Fruit fly (Drosophila melanogaster) whole organism, prepupa: ENCODE measurements around the gene RpLP1.

Experiments
- Blimp-1 ChIP-seq: fragments of 200-800 bp; sonication (Bioruptor generic); optimal IDR thresholded peaks from 3 replicates; lab custom pipeline; 2017; ENCODE audit warnings: missing biosample characterization, missing genetic modification characterization, mild to moderate bottlenecking, moderate library complexity, missing genetic modification reagents
- CG10631 ChIP-seq: fragments of 200-800 bp; sonication (Bioruptor generic); optimal IDR thresholded peaks from 2 replicates; lab custom pipeline; 2016; ENCODE audit warnings: missing biosample characterization, missing genetic modification characterization
- CG10669 ChIP-seq: fragments of 200-800 bp; sonication (Bioruptor generic); optimal IDR thresholded peaks from 3 replicates; lab custom pipeline; 2018; ENCODE audit warnings: missing biosample characterization, mild to moderate bottlenecking, missing genetic modification characterization, moderate library complexity
- CG11294 ChIP-seq: fragments of 200-800 bp; sonication (Bioruptor generic); IDR thresholded peaks from 2 replicates; pipeline ENCODE4 v1.3.6; 2022; ENCODE audit warnings: missing biosample characterization, missing genetic modification characterization
- CG11902 ChIP-seq: fragments of 200-800 bp; sonication (Bioruptor generic); optimal IDR thresholded peaks from 3 replicates; lab custom pipeline; 2016; ENCODE audit warnings: missing biosample characterization, missing genetic modification characterization
- CG15336 ChIP-seq: fragments of 200-800 bp; sonication (Bioruptor generic); IDR thresholded peaks from 2 replicates; pipeline ENCODE4 v1.3.6; 2022; ENCODE audit warnings: missing biosample characterization, missing genetic modification characterization
- CG1621 ChIP-seq: fragments of 200-800 bp; sonication (Bioruptor generic); optimal IDR thresholded peaks from 3 replicates; lab custom pipeline; 2018; ENCODE audit warnings: missing biosample characterization, mild to moderate bottlenecking, missing genetic modification characterization
- CG16779 ChIP-seq: fragments of 200-800 bp; sonication (Bioruptor generic); optimal IDR thresholded peaks from 3 replicates; lab custom pipeline; 2017; ENCODE audit warnings: missing biosample characterization, mild to moderate bottlenecking, missing genetic modification characterization
- CG3032 ChIP-seq: fragments of 200-800 bp; optimal IDR thresholded peaks from 2 replicates; lab custom pipeline; 2019; ENCODE audit warnings: missing biosample characterization, mild to moderate bottlenecking, missing genetic modification characterization, moderate library complexity
- CG31627 ChIP-seq: fragments of 200-800 bp; sonication (Bioruptor generic); optimal IDR thresholded peaks from 3 replicates; lab custom pipeline; 2016; ENCODE audit warnings: missing biosample characterization, missing genetic modification characterization
- CG32006 ChIP-seq: fragments of 200-800 bp; sonication (Bioruptor generic); optimal IDR thresholded peaks from 3 replicates; lab custom pipeline; 2017; ENCODE audit warnings: missing biosample characterization, mild to moderate bottlenecking, missing genetic modification characterization
- CG34406 ChIP-seq: fragments of 200-800 bp; sonication (Bioruptor generic); optimal IDR thresholded peaks from 3 replicates; lab custom pipeline; 2016; ENCODE audit warnings: missing biosample characterization, missing genetic modification characterization
- CG4318 ChIP-seq: fragments of 200-800 bp; sonication (Bioruptor generic); optimal IDR thresholded peaks from 3 replicates; lab custom pipeline; 2017; ENCODE audit warnings: missing biosample characterization, mild to moderate bottlenecking, missing genetic modification characterization
- CG6276 ChIP-seq: fragments of 200-800 bp; sonication (Bioruptor generic); optimal IDR thresholded peaks from 2 replicates; lab custom pipeline; 2017; ENCODE audit warnings: missing biosample characterization, mild to moderate bottlenecking, missing genetic modification characterization
- CG6792 ChIP-seq: fragments of 200-800 bp; sonication (Bioruptor generic); optimal IDR thresholded peaks from 3 replicates; lab custom pipeline; 2016; ENCODE audit warnings: missing biosample characterization, missing genetic modification characterization
- CG6854 ChIP-seq: fragments of 200-800 bp; sonication (Bioruptor generic); optimal IDR thresholded peaks from 2 replicates; lab custom pipeline; 2017; ENCODE audit warnings: missing biosample characterization, mild to moderate bottlenecking, missing genetic modification characterization
- CG7368 ChIP-seq: fragments of 200-800 bp; sonication (Bioruptor generic); optimal IDR thresholded peaks from 3 replicates; lab custom pipeline; 2016; ENCODE audit warnings: missing biosample characterization, missing genetic modification characterization
- CG8119 ChIP-seq: fragments of 200-800 bp; sonication (Bioruptor generic); IDR thresholded peaks from 3 replicates; pipeline ENCODE4 v1.3.6; 2022; ENCODE audit warnings: missing biosample characterization, missing genetic modification characterization
- CG8632 ChIP-seq: fragments of 200-800 bp; sonication (Bioruptor generic); optimal IDR thresholded peaks from 3 replicates; lab custom pipeline; 2016; ENCODE audit warnings: missing biosample characterization, missing genetic modification characterization
- CG9139 ChIP-seq: fragments of 200-800 bp; sonication (Bioruptor generic); optimal IDR thresholded peaks from 3 replicates; lab custom pipeline; 2017; ENCODE audit warnings: missing biosample characterization, mild to moderate bottlenecking, missing genetic modification characterization
- Eip75B ChIP-seq: fragments of 200-800 bp; sonication (Bioruptor generic); optimal IDR thresholded peaks from 3 replicates; lab custom pipeline; 2016; ENCODE audit warnings: missing biosample characterization, missing genetic modification characterization
- Eip78C ChIP-seq: fragments of 200-800 bp; sonication (Bioruptor generic); peaks from one replicate; lab custom pipeline; 2016; ENCODE audit warnings: missing biosample characterization, missing genetic modification characterization
- Eip93F ChIP-seq: fragments of 200-800 bp; sonication (Bioruptor generic); optimal IDR thresholded peaks from 2 replicates; lab custom pipeline; 2016; ENCODE audit warnings: missing biosample characterization, mild to moderate bottlenecking, missing genetic modification characterization
- Ets21C ChIP-seq: fragments of 200-800 bp; sonication (Bioruptor generic); optimal IDR thresholded peaks from 3 replicates; lab custom pipeline; 2016; ENCODE audit warnings: missing biosample characterization, missing genetic modification characterization
- Ets96B ChIP-seq: fragments of 200-800 bp; optimal IDR thresholded peaks from 2 replicates; lab custom pipeline; 2019; ENCODE audit warnings: missing biosample characterization, mild to moderate bottlenecking, missing genetic modification characterization, moderate library complexity
- Hr38 ChIP-seq: sonication (Bioruptor generic); optimal IDR thresholded peaks from 2 replicates; lab custom pipeline; 2016; ENCODE audit warnings: missing biosample characterization, missing genetic modification characterization
- Hr39 ChIP-seq: fragments of 200-800 bp; sonication (Bioruptor generic); optimal IDR thresholded peaks from 2 replicates; lab custom pipeline; 2016; ENCODE audit warnings: missing biosample characterization, missing genetic modification characterization
- Hr4 ChIP-seq: fragments of 200-800 bp; sonication (Bioruptor generic); optimal IDR thresholded peaks from 3 replicates; lab custom pipeline; 2016; ENCODE audit warnings: missing biosample characterization, missing genetic modification characterization
- Lpt ChIP-seq: fragments of 200-800 bp; sonication (Bioruptor generic); optimal IDR thresholded peaks from 3 replicates; lab custom pipeline; 2016; ENCODE audit warnings: missing biosample characterization, missing genetic modification characterization
- Met ChIP-seq: fragments of 200-800 bp; sonication (Bioruptor generic); optimal IDR thresholded peaks from 3 replicates; lab custom pipeline; 2016; ENCODE audit warnings: missing biosample characterization, missing genetic modification characterization
- OdsH ChIP-seq: fragments of 200-800 bp; sonication (Bioruptor generic); optimal IDR thresholded peaks from 3 replicates; lab custom pipeline; 2016; ENCODE audit warnings: missing biosample characterization, missing genetic modification characterization
- Smox ChIP-seq: fragments of 200-800 bp; sonication (Bioruptor generic); optimal IDR thresholded peaks from 3 replicates; lab custom pipeline; 2016; ENCODE audit warnings: missing biosample characterization, missing genetic modification characterization
- Sox102F ChIP-seq: fragments of 200-800 bp; sonication (Bioruptor generic); optimal IDR thresholded peaks from 2 replicates; lab custom pipeline; 2016; ENCODE audit warnings: missing biosample characterization, mild to moderate bottlenecking, missing genetic modification characterization
- Sox14 ChIP-seq: fragments of 200-800 bp; sonication (Bioruptor generic); optimal IDR thresholded peaks from 3 replicates; lab custom pipeline; 2016; ENCODE audit warnings: missing biosample characterization, missing genetic modification characterization
- achi ChIP-seq: fragments of 200-800 bp; sonication (Bioruptor generic); optimal IDR thresholded peaks from 3 replicates; lab custom pipeline; 2016; ENCODE audit warnings: missing biosample characterization, missing genetic modification characterization
- acj6 ChIP-seq: fragments of 200-800 bp; sonication (Bioruptor generic); optimal IDR thresholded peaks from 3 replicates; lab custom pipeline; 2016; ENCODE audit warnings: missing biosample characterization, missing genetic modification characterization
- dac ChIP-seq: fragments of 200-800 bp; sonication (Bioruptor generic); optimal IDR thresholded peaks from 2 replicates; lab custom pipeline; 2017; ENCODE audit warnings: missing biosample characterization, mild to moderate bottlenecking, missing genetic modification characterization
- dsx ChIP-seq: fragments of 200-800 bp; optimal IDR thresholded peaks from 3 replicates; lab custom pipeline; 2019; ENCODE audit warnings: missing biosample characterization, mild to moderate bottlenecking, missing genetic modification characterization, moderate library complexity; ENCODE audit not compliant: poor library complexity, severe bottlenecking
- eg ChIP-seq: fragments of 200-800 bp; sonication (Bioruptor generic); IDR thresholded peaks from 3 replicates; pipeline ENCODE4 v1.3.6; 2022; ENCODE audit warnings: missing biosample characterization, missing genetic modification characterization
- fd59A ChIP-seq: fragments of 200-800 bp; sonication (Bioruptor generic); optimal IDR thresholded peaks from 2 replicates; lab custom pipeline; 2017; ENCODE audit warnings: missing biosample characterization, mild to moderate bottlenecking, missing genetic modification characterization, missing genetic modification reagents
- fd85E ChIP-seq: fragments of 200-800 bp; sonication (Bioruptor generic); optimal IDR thresholded peaks from 3 replicates; lab custom pipeline; 2016; ENCODE audit warnings: missing biosample characterization, missing genetic modification characterization
- fkh ChIP-seq: fragments of 200-800 bp; sonication (Bioruptor generic); optimal IDR thresholded peaks from 3 replicates; lab custom pipeline; 2017; ENCODE audit warnings: missing biosample characterization, mild to moderate bottlenecking, missing genetic modification characterization, moderate library complexity
- lz ChIP-seq: fragments of 200-800 bp; sonication (Bioruptor generic); optimal IDR thresholded peaks from 3 replicates; lab custom pipeline; 2016; ENCODE audit warnings: missing biosample characterization, missing genetic modification characterization
- net ChIP-seq: fragments of 200-800 bp; sonication (Bioruptor generic); optimal IDR thresholded peaks from 3 replicates; lab custom pipeline; 2016; ENCODE audit warnings: missing biosample characterization, missing genetic modification characterization
- pdm3 ChIP-seq: fragments of 200-800 bp; sonication (Bioruptor generic); optimal IDR thresholded peaks from 3 replicates; lab custom pipeline; 2016; ENCODE audit warnings: missing biosample characterization, missing genetic modification characterization
- salr ChIP-seq, 2 experiments: fragments of 200-800 bp; sonication (Bioruptor generic); optimal IDR thresholded peaks; 3 replicates each; lab custom pipeline; 2016 to 2018; ENCODE audit warnings: missing biosample characterization in 2 of 2, missing genetic modification characterization in 2 of 2, mild to moderate bottlenecking in 1 of 2
- spab ChIP-seq: fragments of 200-800 bp; sonication (Bioruptor generic); optimal IDR thresholded peaks from 2 replicates; lab custom pipeline; 2017; ENCODE audit warnings: missing biosample characterization, mild to moderate bottlenecking, missing genetic modification characterization, missing genetic modification reagents
- ss ChIP-seq, 2 experiments: fragments of 200-800 bp; sonication (Bioruptor generic); optimal IDR thresholded peaks; 2 replicates in 1 of 2; 3 replicates in 1 of 2; lab custom pipeline; 2017 to 2018; ENCODE audit warnings: mild to moderate bottlenecking in 2 of 2, missing biosample characterization in 2 of 2, missing genetic modification characterization in 2 of 2, moderate library complexity in 1 of 2
- svp ChIP-seq: fragments of 200-800 bp; sonication (Bioruptor generic); peaks from one replicate; lab custom pipeline; 2016; ENCODE audit warnings: missing biosample characterization, missing genetic modification characterization
- topi ChIP-seq: fragments of 200-800 bp; sonication (Bioruptor generic); optimal IDR thresholded peaks from 3 replicates; lab custom pipeline; 2016; ENCODE audit warnings: missing biosample characterization, missing genetic modification characterization
- vri ChIP-seq: fragments of 200-800 bp; sonication (Bioruptor generic); optimal IDR thresholded peaks from 3 replicates; lab custom pipeline; 2016; ENCODE audit warnings: missing biosample characterization, mild to moderate bottlenecking, missing genetic modification characterization

The RpLP1 gene

dm6 chr2L:419620-420184 lies at the start of gene RpLP1, which contains the start of gene CG13690:
Gene RpLP1, plus strand, starts transcription at chr2L:419952.
Gene CG13690, minus strand, starts transcription at chr2L:419652.
- peak; percentile 61 for TF ChIP-seq acj6
- TF ChIP-seq Met (GFP tag; lab: Kevin White, UChicago), result peak; percentile 76
- TF ChIP-seq CG16779 (tag; lab: Kevin White, UChicago), result peak; percentile 69
- TF ChIP-seq CG10669, result peak; percentile 43
- peak; percentile 56 for TF ChIP-seq CG6792 (GFP tag; lab: Kevin White, UChicago)
- TF ChIP-seq Hr38 (GFP tag; lab: Kevin White, UChicago), result no peak
- TF ChIP-seq CG6276 (GFP tag; lab: Kevin White, UChicago), result no peak
- TF ChIP-seq CG10631 (GFP tag; lab: Kevin White, UChicago), result no peak
- TF ChIP-seq CG3032 (tag; lab: Kevin White, UChicago), result peak; percentile 56
- peak; percentile 76 for TF ChIP-seq net (GFP tag; lab: Kevin White, UChicago)
- peak; percentile 69 for TF ChIP-seq lz (GFP tag; lab: Kevin White, UChicago)
- TF ChIP-seq CG31627, result peak; percentile 42
- peak; percentile 19 for TF ChIP-seq dsx
- TF ChIP-seq dac (GFP tag; lab: Kevin White, UChicago), result peak; percentile 48
- TF ChIP-seq pdm3 (GFP tag; lab: Kevin White, UChicago), result peak; percentile 74
- TF ChIP-seq Blimp-1, result peak; percentile 42
- TF ChIP-seq Eip75B (GFP tag; lab: Kevin White, UChicago), result peak; percentile 76
- peak; percentile 63 for TF ChIP-seq fd85E (GFP tag; lab: Kevin White, UChicago)
- peak; percentile 73 for TF ChIP-seq topi (GFP tag; lab: Kevin White, UChicago)
- TF ChIP-seq CG7368 (GFP tag; lab: Kevin White, UChicago), result peak; percentile 69
- TF ChIP-seq CG15336 (GFP tag; lab: Robert Waterston, UW), result 0 out of 2 replicates have a peak, but pooled peaks have one; percentile 23
- peak; percentile 4 for TF ChIP-seq Eip93F
- peak; percentile 32 for TF ChIP-seq Ets21C (GFP tag; lab: Kevin White, UChicago)
- no peak for TF ChIP-seq Hr4 (GFP tag; lab: Kevin White, UChicago)
- TF ChIP-seq CG8632, result peak; percentile 71
- peak; percentile 12 for TF ChIP-seq CG32006 (GFP tag; lab: Kevin White, UChicago)
- peak; percentile 73 to 82 for TF ChIP-seq ss (GFP tag; optimal IDR thresholded peaks at IDR 0.05; lab: Kevin White, UChicago)
- peak; percentile 68 for TF ChIP-seq Smox (GFP tag; lab: Kevin White, UChicago)
- peak; percentile 66 for TF ChIP-seq Sox14 (GFP tag; lab: Kevin White, UChicago)
- TF ChIP-seq CG11902 (GFP tag; lab: Kevin White, UChicago), result no peak
- TF ChIP-seq fd59A (GFP tag; lab: Kevin White, UChicago), result peak; percentile 28
- TF ChIP-seq fkh, result peak; percentile 96
- no peak for TF ChIP-seq CG11294 (GFP tag; lab: Robert Waterston, UW)
- peak; percentile 63; the same call in 2 of the 3 replicates for TF ChIP-seq eg (GFP tag; lab: Robert Waterston, UW)
- TF ChIP-seq Eip78C (GFP tag; lab: Kevin White, UChicago), result peak; percentile 94
- TF ChIP-seq achi (GFP tag; lab: Kevin White, UChicago), result peak; percentile 68
- no peak for TF ChIP-seq Lpt
- TF ChIP-seq CG9139 (GFP tag; lab: Kevin White, UChicago), result peak; percentile 64
- peak; percentile 78 for TF ChIP-seq vri (GFP tag; lab: Kevin White, UChicago)
- TF ChIP-seq salr (GFP tag; optimal IDR thresholded peaks at IDR 0.05; lab: Kevin White, UChicago), result peak; percentile 4 to 38
- peak; percentile 71 for TF ChIP-seq CG34406
- TF ChIP-seq Ets96B (tag; lab: Kevin White, UChicago), result peak; percentile 39
- TF ChIP-seq CG4318 (GFP tag; lab: Kevin White, UChicago), result no peak
- peak; percentile 77 for TF ChIP-seq Sox102F (GFP tag; lab: Kevin White, UChicago)
- peak; percentile 63 for TF ChIP-seq CG1621
- peak; percentile 18 for TF ChIP-seq spab
- peak; percentile 90 for TF ChIP-seq CG6854 (GFP tag; lab: Kevin White, UChicago)
- TF ChIP-seq Hr39 (GFP tag; lab: Kevin White, UChicago), result peak; percentile 42
- peak; percentile 59 for TF ChIP-seq svp (GFP tag; lab: Kevin White, UChicago)
- peak; percentile 61 for TF ChIP-seq OdsH (GFP tag; lab: Kevin White, UChicago)
- no peak; the same call in 2 of the 3 replicates for TF ChIP-seq CG8119 (GFP tag; lab: Robert Waterston, UW)
